Fruit fly (Drosophila melanogaster) whole organism, embryonic: Measurements from ENCODE around the gene CG15152.

Experiments used
- BEAF-32 ChIP-seq: fragments of 200-800 bp; sonication (Bioruptor generic); optimal IDR thresholded peaks from 3 replicates; lab custom pipeline; 2017; ENCODE audit warnings: missing biosample characterization, missing genetic modification characterization, mild to moderate bottlenecking, moderate library complexity, missing genetic modification reagents
- Bgb ChIP-seq: fragments of 200-800 bp; sonication (Bioruptor generic); IDR thresholded peaks from 2 replicates; pipeline ENCODE4 v1.3.6; 2022; ENCODE audit warnings: missing biosample characterization, missing genetic modification characterization; ENCODE audit not compliant: partially characterized antibody
- CG10267 ChIP-seq: fragments of 200-800 bp; sonication (Bioruptor generic); optimal IDR thresholded peaks from 2 replicates; lab custom pipeline; 2018; ENCODE audit warnings: missing biosample characterization, mild to moderate bottlenecking, missing genetic modification characterization, moderate library complexity
- CG10274 ChIP-seq: fragments of 200-800 bp; sonication (Bioruptor generic); optimal IDR thresholded peaks from 3 replicates; lab custom pipeline; 2017; ENCODE audit warnings: missing biosample characterization, mild to moderate bottlenecking, missing genetic modification characterization
- CG11247 ChIP-seq: fragments of 200-800 bp; sonication (Bioruptor generic); IDR thresholded peaks from 2 replicates; pipeline ENCODE4 v1.3.6; 2022; ENCODE audit warnings: missing biosample characterization, missing genetic modification characterization
- CG12391 ChIP-seq: fragments of 200-800 bp; sonication (Bioruptor generic); optimal IDR thresholded peaks from 3 replicates; lab custom pipeline; 2018; ENCODE audit warnings: missing biosample characterization, mild to moderate bottlenecking, missing genetic modification characterization, moderate library complexity
- CG12769 ChIP-seq: fragments of 200-800 bp; sonication (Bioruptor generic); optimal IDR thresholded peaks from 2 replicates; lab custom pipeline; 2019; ENCODE audit warnings: missing biosample characterization, mild to moderate bottlenecking, missing genetic modification characterization, moderate library complexity
- CG13424 ChIP-seq: fragments of 200-800 bp; sonication (Bioruptor generic); optimal IDR thresholded peaks from 2 replicates; lab custom pipeline; 2019; ENCODE audit warnings: missing biosample characterization, mild to moderate bottlenecking, missing genetic modification characterization, moderate library complexity
- CG14860 ChIP-seq: fragments of 200-800 bp; sonication (Bioruptor generic); IDR thresholded peaks from 3 replicates; pipeline ENCODE4 v1.3.6; 2022; ENCODE audit warnings: missing biosample characterization, missing genetic modification characterization; ENCODE audit not compliant: partially characterized antibody
- CG1603 ChIP-seq: fragments of 200-800 bp; sonication (Bioruptor generic); optimal IDR thresholded peaks from 2 replicates; lab custom pipeline; 2019; ENCODE audit warnings: missing biosample characterization, mild to moderate bottlenecking, missing genetic modification characterization, moderate library complexity
- CG16815 ChIP-seq: fragments of 200-800 bp; sonication (Bioruptor generic); optimal IDR thresholded peaks from 3 replicates; lab custom pipeline; 2017; ENCODE audit warnings: missing biosample characterization, mild to moderate bottlenecking, missing genetic modification characterization
- CG17802 ChIP-seq: fragments of 200-800 bp; sonication (Bioruptor generic); optimal IDR thresholded peaks from 2 replicates; lab custom pipeline; 2018; ENCODE audit warnings: missing biosample characterization, mild to moderate bottlenecking, missing genetic modification characterization, moderate library complexity
- CG32772 ChIP-seq: fragments of 200-800 bp; sonication (Bioruptor generic); IDR thresholded peaks from 2 replicates; pipeline ENCODE4 v1.3.6; 2022; ENCODE audit warnings: missing biosample characterization, missing genetic modification characterization
- CG4404 ChIP-seq: fragments of 200-800 bp; sonication (Bioruptor generic); IDR thresholded peaks from 2 replicates; pipeline ENCODE4 v1.3.6; 2022; ENCODE audit warnings: missing biosample characterization, missing genetic modification characterization
- CG6254 ChIP-seq: fragments of 200-800 bp; sonication (Bioruptor generic); optimal IDR thresholded peaks from 3 replicates; lab custom pipeline; 2017; ENCODE audit warnings: mild to moderate bottlenecking, missing biosample characterization, missing genetic modification reagents, missing genetic modification characterization
- CG6683 ChIP-seq: fragments of 200-800 bp; sonication (Bioruptor generic); optimal IDR thresholded peaks from 2 replicates; lab custom pipeline; 2017; ENCODE audit warnings: missing biosample characterization, mild to moderate bottlenecking, missing genetic modification characterization, missing genetic modification reagents
- CG6689 ChIP-seq: fragments of 200-800 bp; sonication (Bioruptor generic); IDR thresholded peaks from 2 replicates; pipeline ENCODE4 v1.3.6; 2022; ENCODE audit warnings: missing biosample characterization, missing genetic modification characterization
- CG8388 ChIP-seq: fragments of 200-800 bp; sonication (Bioruptor generic); optimal IDR thresholded peaks from 2 replicates; lab custom pipeline; 2019; ENCODE audit warnings: missing biosample characterization, mild to moderate bottlenecking, missing genetic modification characterization, moderate library complexity
- CG8924 ChIP-seq: fragments of 200-800 bp; optimal IDR thresholded peaks from 3 replicates; lab custom pipeline; 2019; ENCODE audit warnings: missing biosample characterization, mild to moderate bottlenecking, missing genetic modification characterization, moderate library complexity
- CG9437 ChIP-seq: fragments of 200-800 bp; sonication (Bioruptor generic); optimal IDR thresholded peaks from 2 replicates; lab custom pipeline; 2018; ENCODE audit warnings: missing biosample characterization, mild to moderate bottlenecking, missing genetic modification characterization
- CoRest ChIP-seq: fragments of 200-800 bp; sonication (Bioruptor generic); optimal IDR thresholded peaks from 3 replicates; lab custom pipeline; 2018; ENCODE audit warnings: missing biosample characterization, mild to moderate bottlenecking, missing genetic modification characterization, moderate library complexity
- Dip3 ChIP-seq: fragments of 200-800 bp; sonication (Bioruptor generic); optimal IDR thresholded peaks from 3 replicates; lab custom pipeline; 2016; ENCODE audit warnings: missing biosample characterization, missing genetic modification characterization
- Drgx ChIP-seq: fragments of 200-800 bp; sonication (Bioruptor generic); IDR thresholded peaks from 2 replicates; pipeline ENCODE4 v1.3.6; 2022; ENCODE audit warnings: missing biosample characterization, missing genetic modification characterization
- Eip74EF ChIP-seq, 2 experiments: fragments of 200-800 bp in 1 of 2; fragments of >200 bp in 1 of 2; sonication (Bioruptor generic) in 1 of 2; optimal IDR thresholded peaks; 2 replicates each; lab custom pipeline; 2017 to 2019; ENCODE audit warnings: missing biosample characterization in 2 of 2, missing genetic modification characterization in 2 of 2, mild to moderate bottlenecking in 1 of 2, moderate library complexity in 1 of 2
- Ets65A ChIP-seq: fragments of 200-800 bp; sonication (Bioruptor generic); peaks from one replicate; lab custom pipeline; 2016; ENCODE audit warnings: missing biosample characterization, missing genetic modification characterization
- Hmr ChIP-seq: fragments of 200-800 bp; sonication (Bioruptor generic); optimal IDR thresholded peaks from 3 replicates; lab custom pipeline; 2017; ENCODE audit warnings: mild to moderate bottlenecking, missing biosample characterization, missing genetic modification reagents, missing genetic modification characterization
- Hr3 ChIP-seq: fragments of 200-800 bp; sonication (Bioruptor generic); optimal IDR thresholded peaks from 3 replicates; lab custom pipeline; 2016; ENCODE audit warnings: missing biosample characterization, missing genetic modification characterization
- Hsf ChIP-seq: fragments of 200-800 bp; sonication (Bioruptor generic); optimal IDR thresholded peaks from 3 replicates; lab custom pipeline; 2016; ENCODE audit warnings: missing biosample characterization, missing genetic modification characterization
- Nf-YB ChIP-seq: fragments of 200-800 bp; sonication (Bioruptor generic); optimal IDR thresholded peaks from 3 replicates; lab custom pipeline; 2019; ENCODE audit warnings: missing biosample characterization, mild to moderate bottlenecking, missing genetic modification characterization, moderate library complexity
- PHDP ChIP-seq: fragments of 200-800 bp; sonication (Bioruptor generic); optimal IDR thresholded peaks from 3 replicates; lab custom pipeline; 2018; ENCODE audit warnings: missing biosample characterization, mild to moderate bottlenecking, missing genetic modification characterization, moderate library complexity
- Ptx1 ChIP-seq: fragments of 200-800 bp; sonication (Bioruptor generic); IDR thresholded peaks from 2 replicates; pipeline ENCODE4 v1.3.6; 2022; ENCODE audit warnings: missing biosample characterization, missing genetic modification characterization
- Side ChIP-seq: fragments of 200-800 bp; sonication (Bioruptor generic); optimal IDR thresholded peaks from 2 replicates; lab custom pipeline; 2016; ENCODE audit warnings: missing biosample characterization, missing genetic modification characterization
- Six4 ChIP-seq: fragments of 200-800 bp; sonication (Bioruptor generic); optimal IDR thresholded peaks from 2 replicates; lab custom pipeline; 2016; ENCODE audit warnings: missing biosample characterization, missing genetic modification characterization
- Sox102F ChIP-seq: fragments of 200-800 bp; sonication (Bioruptor generic); optimal IDR thresholded peaks from 2 replicates; lab custom pipeline; 2018; ENCODE audit warnings: missing biosample characterization, mild to moderate bottlenecking, missing genetic modification characterization, moderate library complexity
- cad ChIP-seq: fragments of >200 bp; optimal IDR thresholded peaks from 2 replicates; lab custom pipeline; 2017; ENCODE audit warnings: missing biosample characterization, missing genetic modification characterization
- gem ChIP-seq: fragments of 200-800 bp; sonication (Bioruptor generic); optimal IDR thresholded peaks from 2 replicates; lab custom pipeline; 2019; ENCODE audit warnings: missing biosample characterization, mild to moderate bottlenecking, missing genetic modification characterization, moderate library complexity
- grau ChIP-seq: fragments of 200-800 bp; optimal IDR thresholded peaks from 3 replicates; lab custom pipeline; 2019; ENCODE audit warnings: missing biosample characterization, mild to moderate bottlenecking, missing genetic modification characterization, moderate library complexity
- her ChIP-seq: fragments of 200-800 bp; sonication (Bioruptor generic); optimal IDR thresholded peaks from 2 replicates; lab custom pipeline; 2016; ENCODE audit warnings: missing biosample characterization, missing genetic modification characterization
- jumu ChIP-seq: fragments of 200-800 bp; sonication (Bioruptor generic); optimal IDR thresholded peaks from 3 replicates; lab custom pipeline; 2016; ENCODE audit warnings: missing biosample characterization, missing genetic modification characterization
- lilli ChIP-seq: fragments of 200-800 bp; sonication (Bioruptor generic); optimal IDR thresholded peaks from 3 replicates; lab custom pipeline; 2016; ENCODE audit warnings: missing biosample characterization, missing genetic modification characterization
- mld ChIP-seq: fragments of 200-800 bp; sonication (Bioruptor generic); IDR thresholded peaks from 3 replicates; pipeline ENCODE4 v1.3.6; 2022; ENCODE audit warnings: missing biosample characterization, missing genetic modification characterization; ENCODE audit not compliant: partially characterized antibody
- pum ChIP-seq: fragments of 200-800 bp; sonication (Bioruptor generic); optimal IDR thresholded peaks from 2 replicates; lab custom pipeline; 2016; ENCODE audit warnings: missing biosample characterization, missing genetic modification characterization
- ranshi ChIP-seq: fragments of 200-800 bp; sonication (Bioruptor generic); IDR thresholded peaks from 2 replicates; pipeline ENCODE4 v1.3.6; 2022; ENCODE audit warnings: missing biosample characterization, missing genetic modification characterization
- sens ChIP-seq: fragments of 200-800 bp; sonication (Bioruptor generic); peaks from one replicate; lab custom pipeline; 2016; ENCODE audit warnings: missing biosample characterization, missing genetic modification characterization
- sisA ChIP-seq: fragments of 200-800 bp; sonication (Bioruptor generic); IDR thresholded peaks from 2 replicates; pipeline ENCODE4 v1.3.6; 2022; ENCODE audit warnings: missing biosample characterization, missing genetic modification characterization
- sug ChIP-seq: fragments of 200-800 bp; optimal IDR thresholded peaks from 2 replicates; lab custom pipeline; 2019; ENCODE audit warnings: missing biosample characterization, mild to moderate bottlenecking, missing genetic modification characterization, moderate library complexity
- tap ChIP-seq: fragments of 200-800 bp; optimal IDR thresholded peaks from 3 replicates; lab custom pipeline; 2019; ENCODE audit warnings: missing biosample characterization, mild to moderate bottlenecking, missing genetic modification characterization, moderate library complexity
- usp ChIP-seq: fragments of >200 bp; optimal IDR thresholded peaks from 2 replicates; lab custom pipeline; 2017; ENCODE audit warnings: missing biosample characterization, missing genetic modification characterization
- vvl ChIP-seq: fragments of 200-800 bp; sonication (Bioruptor generic); IDR thresholded peaks from 2 replicates; pipeline ENCODE4 v1.3.6; 2022; ENCODE audit warnings: missing biosample characterization, missing genetic modification characterization

Gene CG15152

dm6 chr2L:18119643-18120042, 5.3 kb downstream of the CG15152 start, which contains the start of gene CG5758 (continued):
- peak; percentile 39 for TF ChIP-seq sug (tag; lab: Kevin White, UChicago)
- peak; percentile 26 for TF ChIP-seq grau (tag; lab: Kevin White, UChicago)
- no peak for TF ChIP-seq Side (GFP tag; lab: Kevin White, UChicago)
- TF ChIP-seq CG6683 (GFP tag; lab: Kevin White, UChicago): no peak
- TF ChIP-seq CG10274 (GFP tag; lab: Kevin White, UChicago): no peak
- peak; percentile 44 for TF ChIP-seq gem (tag; lab: Kevin White, UChicago)
- no peak for TF ChIP-seq CG12769
- TF ChIP-seq vvl (GFP tag; lab: Robert Waterston, UW): no peak
- TF ChIP-seq pum (GFP tag; lab: Kevin White, UChicago): no peak
- 0 out of 2 replicates have a peak, but pooled peaks have one; percentile 6 for TF ChIP-seq CG6689 (GFP tag; lab: Robert Waterston, UW)
- TF ChIP-seq CG1603 (tag; lab: Kevin White, UChicago): no peak
- TF ChIP-seq Hr3 (GFP tag; lab: Kevin White, UChicago): no peak
- TF ChIP-seq her (GFP tag; lab: Kevin White, UChicago): no peak
- TF ChIP-seq Hsf (GFP tag; lab: Kevin White, UChicago): peak; percentile 32
- TF ChIP-seq sens: no peak
- TF ChIP-seq CG17802 (tag; lab: Kevin White, UChicago): no peak
- TF ChIP-seq CG6254 (GFP tag; lab: Kevin White, UChicago): no peak
- TF ChIP-seq Six4: no peak
- no peak for TF ChIP-seq cad (GFP tag; lab: Kevin White, UChicago)
- TF ChIP-seq Eip74EF (GFP tag; optimal IDR thresholded peaks at IDR 0.05; lab: Kevin White, UChicago): no peak
- TF ChIP-seq CG11247 (GFP tag; lab: Robert Waterston, UW): no peak
- no peak for TF ChIP-seq CG8388 (GFP tag; lab: Kevin White, UChicago)
- no peak for TF ChIP-seq CG10267 (tag; lab: Kevin White, UChicago)
- TF ChIP-seq CG12391 (tag; lab: Kevin White, UChicago): no peak
- no peak for TF ChIP-seq Nf-YB (GFP tag; lab: Kevin White, UChicago)
- TF ChIP-seq mld: no peak
- no peak for TF ChIP-seq Drgx (GFP tag; lab: Robert Waterston, UW)
- TF ChIP-seq BEAF-32: no peak
- TF ChIP-seq CG4404: no peak
- no peak for TF ChIP-seq CG16815 (GFP tag; lab: Kevin White, UChicago)

DNA sequence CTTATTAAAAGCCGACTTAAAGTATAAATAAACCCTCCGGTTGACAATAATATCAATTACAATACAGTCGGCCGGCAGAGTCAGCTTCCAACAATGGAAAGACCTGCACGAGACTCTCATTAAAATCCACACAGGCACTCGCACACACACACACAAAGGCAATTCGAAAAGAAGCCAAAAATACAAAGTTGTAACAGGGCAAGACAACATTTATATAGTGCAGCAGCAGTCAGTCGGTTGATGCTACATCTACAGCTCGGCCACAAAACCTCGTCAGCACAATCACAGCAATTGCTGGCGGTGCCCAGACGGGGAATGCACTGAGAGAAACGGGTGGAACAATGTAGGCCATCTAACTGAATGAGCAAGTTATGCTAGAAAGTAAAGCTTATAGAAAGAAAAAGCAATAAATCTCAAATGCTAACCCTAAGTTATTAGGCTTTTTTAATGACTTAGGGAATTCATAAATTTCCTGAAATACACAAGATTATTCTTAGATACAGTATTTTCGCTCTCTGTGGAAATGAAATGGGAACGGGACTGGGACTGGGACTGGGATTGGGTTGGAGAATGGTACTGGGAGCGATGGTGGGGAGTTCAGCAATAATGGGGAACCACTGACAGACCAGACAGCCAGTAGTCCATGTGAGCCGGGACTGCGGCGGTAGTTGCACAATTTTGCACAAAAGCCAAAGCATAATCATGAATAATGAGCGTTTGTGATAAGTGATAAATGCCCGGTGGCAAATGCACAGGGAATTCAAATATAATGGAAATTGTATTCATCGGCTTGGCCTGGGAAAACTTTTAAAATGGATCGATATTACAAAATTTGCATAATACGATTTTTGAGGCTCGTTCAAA, 7.3 kb downstream of the CG15152 start:
- TF ChIP-seq Hmr (GFP tag; lab: Kevin White, UChicago): peak; percentile 43
- TF ChIP-seq Bgb (GFP tag; lab: Robert Waterston, UW): no peak
- TF ChIP-seq CG13424 (tag; lab: Kevin White, UChicago): peak; percentile 33
- peak; percentile 38; the same call in 1 of the 2 replicates for TF ChIP-seq sisA (GFP tag; lab: Robert Waterston, UW)
- peak; percentile 27; the same call in 1 of the 2 replicates for TF ChIP-seq ranshi (GFP tag; lab: Robert Waterston, UW)
- peak; percentile 10 for TF ChIP-seq CG9437
- no peak for TF ChIP-seq usp (GFP tag; lab: Kevin White, UChicago)
- TF ChIP-seq Dip3 (GFP tag; lab: Kevin White, UChicago): no peak
- TF ChIP-seq Ets65A (GFP tag; lab: Kevin White, UChicago): peak; percentile 94
- peak; percentile 40 for TF ChIP-seq PHDP (tag; lab: Kevin White, UChicago)
- no peak for TF ChIP-seq CG14860 (GFP tag; lab: Robert Waterston, UW)
- peak; percentile 54 for TF ChIP-seq Sox102F (GFP tag; lab: Kevin White, UChicago)
- peak; percentile 43 for TF ChIP-seq CoRest
- peak; percentile 38; the same call in 1 of the 2 replicates for TF ChIP-seq CG32772
- peak; percentile 33 for TF ChIP-seq jumu (GFP tag; lab: Kevin White, UChicago)
- TF ChIP-seq CG6689 (GFP tag; lab: Robert Waterston, UW): peak; percentile 41
- peak; percentile 59 for TF ChIP-seq Ptx1 (GFP tag; lab: Robert Waterston, UW)
- peak; percentile 14 for TF ChIP-seq tap (tag; lab: Kevin White, UChicago)
- no peak for TF ChIP-seq CG8924 (tag; lab: Kevin White, UChicago)
- TF ChIP-seq lilli: peak; percentile 51
